Worm (Caenorhabditis elegans): Measurements from ENCODE around the gene cpsf-3.

DNA sequence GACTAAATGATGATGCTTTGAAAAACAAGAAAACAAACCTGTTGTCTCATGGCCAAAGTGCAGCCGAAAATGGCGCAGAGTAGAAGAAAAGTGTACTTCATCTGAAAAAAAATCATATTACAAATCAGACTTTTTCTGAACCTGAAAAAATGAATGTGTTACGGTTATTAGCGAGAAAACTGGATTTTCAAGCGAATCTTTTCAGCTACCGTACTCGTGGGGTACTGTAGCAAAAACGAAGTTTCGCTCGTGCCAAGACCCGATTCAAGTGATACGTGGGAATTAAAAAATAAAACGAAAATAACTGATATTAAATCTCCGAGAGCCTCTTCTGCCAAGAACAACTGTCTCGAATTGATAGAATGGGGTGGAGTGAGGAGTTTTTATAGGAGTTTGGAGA, 30.5 kb downstream of the cpsf-3 start, which contains the start of gene ttr-51:
- TF ChIP-seq ceh-6 (GFP tag; optimal IDR thresholded peaks at IDR 0.05) (no peak), fkh-10 (GFP tag; optimal IDR thresholded peaks at IDR 0.05) (no peak), gmeb-2 (tag; optimal IDR thresholded peaks at IDR 0.05) (no peak), ets-4 (tag; optimal IDR thresholded peaks at IDR 0.05) (no peak), pha-4 (tag; optimal IDR thresholded peaks at IDR 0.05) (no peak), pqm-1 (tag; optimal IDR thresholded peaks at IDR 0.05) (no peak), ama-1 (optimal IDR thresholded peaks at IDR 0.05) (no peak), elt-2 (tag; optimal IDR thresholded peaks at IDR 0.05) (no peak), dve-1 (tag; optimal IDR thresholded peaks at IDR 0.05) (no peak), sdc-2 (tag; optimal IDR thresholded peaks at IDR 0.05) (no peak), unc-3 (GFP tag; conservative IDR thresholded peaks at IDR 0.05) (no peak), unc-3 (tag; optimal IDR thresholded peaks at IDR 0.05) (no peak), hlh-15 (tag; optimal IDR thresholded peaks at IDR 0.05) (no peak)
